Worm (Caenorhabditis elegans) whole organism, L4/young adult: ENCODE data around the gene dlat-2.

Experiments used
- dao-5 ChIP-seq: sonication (generic microtip); optimal IDR thresholded peaks from 2 replicates; lab custom pipeline; 2016; ENCODE audit warnings: missing genotype, missing genetic modification characterization, moderate library complexity, missing compliant biosample characterization
- him-1 ChIP-seq: sonication (generic microtip); optimal IDR thresholded peaks from 2 replicates; lab custom pipeline; 2016; ENCODE audit warnings: missing genotype, missing genetic modification reagents, missing genetic modification characterization, missing compliant biosample characterization

DNA sequence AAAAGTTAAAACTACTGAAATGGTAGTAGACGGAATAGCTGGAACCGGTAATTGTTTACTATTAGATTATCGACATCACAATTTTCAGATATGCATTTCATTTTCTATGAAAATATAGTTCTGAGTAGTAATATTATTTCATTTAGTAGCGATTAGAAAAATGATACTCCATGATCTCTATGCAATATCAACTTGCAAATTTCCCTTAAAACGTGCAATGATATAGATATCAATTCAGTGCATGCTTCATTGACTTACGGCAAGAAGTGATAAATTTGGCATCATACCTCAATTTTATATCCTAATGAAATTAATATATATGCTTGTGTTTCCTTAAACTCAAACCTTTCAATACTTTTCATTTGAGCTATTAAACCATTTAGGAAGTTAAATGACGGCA lies 37.8 kb upstream of the dlat-2 start, which contains the start of gene C49C3.21:
- TF ChIP-seq dao-5 (no peak), him-1 (no peak)
